Fruit fly (Drosophila melanogaster) whole organism, larva: ENCODE measurements around the gene CG43179.

Experiments used
- noc ChIP-seq: fragments of 200-800 bp; sonication (Bioruptor generic); optimal IDR thresholded peaks from 3 replicates; lab custom pipeline; 2019; ENCODE audit warnings: missing biosample characterization, mild to moderate bottlenecking, missing genetic modification characterization, moderate library complexity

The CG43179 gene

dm6 chr3R:14289958-14290835 lies 34.3 kb downstream of the CG43179 start:
- peak; percentile 72 for TF ChIP-seq noc

- peak; percentile 89 for TF ChIP-seq noc
Measured at dm6 chr3R:14291431-14291830, 35.5 kb downstream of the CG43179 start.

- no peak for TF ChIP-seq noc
Measured at dm6 chr3R:14292307-14292711, 36.4 kb downstream of the CG43179 start.

dm6 chr3R:14294397-14295018 lies 38.6 kb downstream of the CG43179 start:
- peak; percentile 29 for TF ChIP-seq noc

dm6 chr3R:14296126-14296525 lies 40.2 kb downstream of the CG43179 start:
- peak; percentile 61 for TF ChIP-seq noc

- no peak for TF ChIP-seq noc
Measured at dm6 chr3R:14296700-14297099, 40.8 kb downstream of the CG43179 start.

dm6 chr3R:14297489-14297888 lies 41.6 kb downstream of the CG43179 start:
- no peak for TF ChIP-seq noc

- no peak for TF ChIP-seq noc
Measured at dm6 chr3R:14298078-14298896, 42.4 kb downstream of the CG43179 start.

- TF ChIP-seq noc = peak; percentile 8
Measured at dm6 chr3R:14299891-14300290, 44.0 kb downstream of the CG43179 start.

- TF ChIP-seq noc = no peak
Measured at dm6 chr3R:14302128-14302527, 46.2 kb downstream of the CG43179 start, which contains the start of gene IFT54. Gene IFT54 (plus strand): TSS chr3R:14302428.
